Worm (Caenorhabditis elegans) whole organism, midembryonic: ENCODE data around the gene F34D10.3.

ENCODE experiments used
- cog-1 ChIP-seq: sonication (generic microtip); optimal IDR thresholded peaks from 2 replicates; lab custom pipeline; 2016; ENCODE audit warnings: missing genetic modification characterization, missing compliant biosample characterization
- ztf-29 ChIP-seq: fragments of 200-800 bp; sonication (Bioruptor generic); IDR thresholded peaks from 2 replicates; pipeline ENCODE4 v1.3.6; 2022; ENCODE audit warnings: missing genetic modification reagents, missing genetic modification characterization, missing compliant biosample characterization

DNA sequence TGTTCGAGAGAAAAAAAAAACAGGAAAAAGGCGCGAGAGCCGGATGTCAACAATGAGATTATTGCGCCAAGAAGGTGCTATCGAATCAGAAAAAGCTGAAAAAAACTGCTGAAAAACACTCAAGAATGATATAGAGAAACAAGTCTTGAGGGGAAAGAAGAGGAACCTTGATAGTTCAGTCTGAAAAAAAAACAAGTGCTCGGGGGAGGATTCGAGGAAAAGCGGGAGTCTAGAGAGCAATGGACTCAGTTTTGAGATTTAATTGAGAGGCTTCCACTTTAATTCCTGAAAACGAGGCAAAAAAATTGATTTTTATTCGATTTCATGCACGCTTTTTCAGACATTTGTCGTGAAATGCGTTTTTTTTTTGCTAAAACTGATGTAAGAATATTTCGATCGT lies 39.5 kb upstream of the F34D10.3 start, which contains the start of gene npr-15:
- TF ChIP-seq ztf-29 (GFP tag; lab: Robert Waterston, UW) (no peak), cog-1 (tag; lab: Kevin White, UChicago) (no peak)
